Worm (Caenorhabditis elegans): ENCODE measurements around the gene plg-1.

plg-1 gene

DNA sequence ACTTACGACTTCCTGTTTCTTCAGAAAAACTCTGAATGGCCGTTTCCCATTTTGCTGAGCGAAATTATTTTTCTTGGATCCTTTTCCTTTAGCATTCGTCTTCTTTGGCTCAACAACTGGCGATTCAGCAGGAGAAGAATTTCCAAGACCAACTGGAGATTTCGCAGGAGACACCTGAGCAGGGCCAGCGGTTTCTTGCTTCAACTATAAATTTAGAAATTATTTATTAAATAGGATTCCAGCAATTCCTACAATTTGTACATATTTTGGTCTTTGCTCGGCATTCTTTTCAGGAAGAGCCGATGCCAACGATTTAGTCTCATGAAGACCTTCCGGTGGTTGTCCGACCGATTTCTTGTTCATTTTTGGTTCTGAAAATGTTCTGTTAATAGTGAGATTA, 2.6 kb upstream of the plg-1 start, which contains the start of gene F44E2.8:
TSS of gene F44E2.8 (minus strand) at position 371 of the 400 bp plus-strand sequence.
- TF ChIP-seq unc-62 (GFP tag; optimal IDR thresholded peaks at IDR 0.05), result no peak

DNA sequence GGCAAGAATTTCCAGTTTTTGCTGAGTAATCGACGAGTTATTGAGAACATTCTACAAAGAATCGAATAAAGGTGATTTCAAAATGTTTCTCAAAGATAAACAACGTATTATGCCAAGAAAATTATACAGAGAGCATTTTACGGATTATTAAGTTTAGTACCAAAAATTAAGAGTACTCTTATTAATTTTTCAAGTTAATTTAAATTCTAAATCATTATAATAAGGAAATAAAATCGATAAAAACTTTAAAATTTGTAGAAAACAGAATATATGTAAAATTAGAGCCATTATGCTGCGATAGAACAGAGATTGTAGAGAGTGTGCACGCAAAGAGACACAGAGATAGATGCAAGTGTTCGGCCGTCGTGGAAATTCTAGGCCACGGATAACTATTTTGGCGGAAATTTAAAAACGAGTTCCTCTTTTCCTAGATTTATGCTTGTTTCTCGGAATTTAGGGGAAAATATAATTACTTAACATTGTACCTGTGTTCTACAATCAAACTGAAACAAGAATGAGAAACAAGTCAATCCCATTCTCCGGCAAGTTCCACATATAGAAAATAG, 1.5 kb upstream of the plg-1 start, which contains the start of gene F44E2.9:
TSS of gene F44E2.9 (minus strand) at position 51 of the 566 bp plus-strand sequence.
- TF ChIP-seq unc-62 (GFP tag; optimal IDR thresholded peaks at IDR 0.05), result no peak

DNA sequence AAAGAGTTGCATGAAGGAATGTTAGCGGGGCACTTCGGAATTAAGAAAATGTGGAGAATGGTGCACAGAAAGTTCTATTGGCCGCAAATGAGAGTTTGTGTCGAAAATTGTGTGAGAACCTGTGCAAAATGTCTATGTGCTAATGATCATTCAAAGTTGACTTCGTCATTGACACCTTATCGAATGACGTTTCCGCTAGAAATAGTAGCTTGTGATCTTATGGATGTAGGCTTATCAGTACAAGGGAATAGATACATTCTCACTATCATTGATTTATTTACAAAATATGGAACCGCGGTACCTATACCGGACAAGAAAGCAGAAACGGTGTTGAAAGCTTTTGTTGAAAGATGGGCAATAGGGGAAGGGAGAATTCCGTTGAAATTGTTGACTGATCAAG, 6.4 kb downstream of the plg-1 start:
- TF ChIP-seq unc-62 (GFP tag; optimal IDR thresholded peaks at IDR 0.05), result no peak

DNA sequence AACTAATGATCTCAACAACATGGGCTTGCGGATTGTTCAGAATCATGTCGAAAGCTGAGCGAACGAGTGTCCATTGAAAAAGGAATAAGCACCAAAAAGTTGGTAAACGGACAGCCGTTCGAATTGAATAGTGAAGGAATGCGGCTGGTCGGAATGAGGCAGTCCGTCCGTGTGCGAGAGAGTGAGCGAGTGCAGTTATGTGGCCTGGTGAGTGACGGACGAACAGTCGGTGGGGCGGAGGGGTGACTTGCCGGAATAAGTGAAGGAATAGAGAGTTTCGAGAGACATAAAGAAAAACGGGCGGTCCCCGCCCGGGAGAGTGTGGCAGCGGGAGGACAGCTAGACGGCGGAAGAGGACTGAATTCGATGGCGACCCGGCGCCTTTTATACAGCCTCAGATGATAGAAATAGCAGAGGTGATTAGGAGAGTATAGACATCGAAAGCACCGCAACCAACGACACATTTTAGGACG, 13.3 kb downstream of the plg-1 start:
- TF ChIP-seq unc-62 (GFP tag; optimal IDR thresholded peaks at IDR 0.05), result no peak

DNA sequence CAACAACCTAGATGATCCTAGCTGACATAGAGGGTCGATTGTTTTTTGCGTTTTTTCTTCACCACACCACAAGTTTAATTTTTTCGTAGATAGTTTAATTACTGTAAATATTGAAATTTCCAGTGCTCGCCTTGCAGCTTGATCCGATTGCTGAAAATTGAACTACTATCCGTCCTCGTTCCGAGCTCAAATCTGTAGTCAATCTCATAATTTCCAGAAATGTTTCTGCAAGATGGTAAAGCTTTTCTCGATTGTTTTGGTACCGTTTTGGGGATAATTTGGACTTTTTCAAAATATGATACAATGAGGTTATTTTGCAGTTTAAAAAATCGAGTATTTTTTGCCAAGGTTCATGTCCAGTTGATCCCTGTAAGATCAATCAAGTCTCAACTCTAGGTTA, 14.0 kb downstream of the plg-1 start:
- TF ChIP-seq unc-62 (GFP tag; optimal IDR thresholded peaks at IDR 0.05), result no peak

DNA sequence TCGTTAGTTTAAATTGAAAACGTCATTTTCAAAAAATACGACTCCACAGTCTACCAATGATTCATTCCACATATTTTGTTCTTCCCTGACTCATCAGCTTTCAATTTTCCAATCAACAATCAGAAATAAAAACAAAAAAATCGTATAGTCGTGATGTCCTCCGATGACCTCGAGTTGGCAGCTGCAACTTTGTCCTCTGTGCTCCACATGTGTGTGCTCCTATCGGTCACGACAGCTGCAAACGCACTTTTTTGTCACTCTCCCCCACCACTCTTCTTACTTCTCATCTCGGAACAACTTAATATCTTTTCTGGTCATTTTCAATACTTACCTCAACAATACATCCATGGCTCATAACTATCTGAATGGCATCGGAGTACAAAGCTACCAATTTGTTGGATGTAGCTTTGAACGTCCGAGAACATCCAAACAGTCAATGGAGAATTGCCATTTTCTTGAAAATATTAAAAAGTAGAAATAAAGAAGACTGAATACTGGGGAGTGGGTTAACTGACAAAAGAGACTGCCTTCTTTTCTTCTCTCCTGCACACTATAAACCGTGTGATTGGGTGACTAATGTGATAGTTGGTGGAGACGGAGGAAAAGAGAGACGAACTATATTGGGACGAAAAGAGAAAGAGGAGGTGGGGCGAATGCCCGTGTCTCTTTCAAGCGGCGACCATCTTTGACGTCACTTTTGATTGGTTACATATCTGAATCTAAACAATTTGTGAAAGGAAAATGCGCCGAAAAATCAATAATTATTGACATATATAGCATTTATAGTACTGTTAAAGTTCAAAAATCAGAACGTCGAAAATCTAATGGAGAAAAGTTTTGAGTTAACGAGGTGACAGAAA, 15.2 kb downstream of the plg-1 start:
- TF ChIP-seq unc-62 (GFP tag; optimal IDR thresholded peaks at IDR 0.05), result no peak

DNA sequence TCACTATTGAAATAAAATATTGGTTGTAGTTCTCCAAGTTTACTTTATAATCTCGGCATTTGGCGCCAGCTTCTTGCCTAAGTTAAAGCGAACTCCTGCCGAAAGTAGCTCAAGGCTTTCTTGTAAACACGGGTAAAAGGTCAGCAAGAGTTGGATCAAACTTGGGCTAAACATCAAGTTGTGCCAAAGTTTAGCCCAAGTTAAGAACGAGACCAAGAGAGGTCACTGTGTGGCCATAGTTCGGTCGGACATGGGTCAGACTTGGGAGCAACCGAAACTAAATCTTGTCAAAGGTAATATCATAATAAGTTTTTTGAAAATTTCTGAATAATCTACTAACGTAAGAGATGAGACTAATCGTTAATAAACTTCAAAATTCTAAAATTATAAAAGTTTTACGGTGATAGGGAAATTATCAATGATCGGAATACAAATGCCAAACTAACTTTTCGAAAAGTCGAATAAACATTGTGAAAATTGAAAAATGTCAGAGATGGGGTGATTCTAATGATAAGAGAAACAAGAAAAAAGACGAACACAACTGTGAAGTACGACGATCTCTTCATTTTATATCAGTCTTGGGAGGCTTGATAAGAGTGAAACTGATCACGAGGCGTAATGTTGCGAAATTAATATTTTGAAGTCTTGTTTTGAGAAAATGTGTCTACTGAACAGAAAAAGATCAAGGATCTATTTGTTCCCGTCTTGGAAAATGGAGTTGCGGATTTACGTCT, 16.0 kb downstream of the plg-1 start:
- no peak for TF ChIP-seq unc-62 (GFP tag; optimal IDR thresholded peaks at IDR 0.05)

DNA sequence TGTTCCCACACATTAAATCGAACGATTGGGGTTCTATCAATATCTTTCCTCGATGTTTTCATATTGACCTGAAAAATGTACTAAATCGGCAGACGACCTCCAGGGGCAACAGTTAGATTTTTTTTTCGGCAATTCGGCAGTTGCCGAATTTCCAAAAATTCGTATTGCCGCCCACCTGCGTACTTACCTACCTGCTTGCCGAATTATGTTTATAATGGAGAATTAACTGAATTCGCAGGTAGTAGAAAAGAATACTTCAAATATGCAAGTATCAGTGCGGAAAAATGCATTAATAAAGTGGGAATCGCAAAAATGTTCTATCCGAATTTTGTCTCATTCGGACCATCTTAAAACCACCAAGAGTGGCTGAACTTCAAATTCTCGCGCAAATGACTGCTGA, 17.6 kb downstream of the plg-1 start:
- TF ChIP-seq unc-62 (GFP tag; optimal IDR thresholded peaks at IDR 0.05), result no peak

DNA sequence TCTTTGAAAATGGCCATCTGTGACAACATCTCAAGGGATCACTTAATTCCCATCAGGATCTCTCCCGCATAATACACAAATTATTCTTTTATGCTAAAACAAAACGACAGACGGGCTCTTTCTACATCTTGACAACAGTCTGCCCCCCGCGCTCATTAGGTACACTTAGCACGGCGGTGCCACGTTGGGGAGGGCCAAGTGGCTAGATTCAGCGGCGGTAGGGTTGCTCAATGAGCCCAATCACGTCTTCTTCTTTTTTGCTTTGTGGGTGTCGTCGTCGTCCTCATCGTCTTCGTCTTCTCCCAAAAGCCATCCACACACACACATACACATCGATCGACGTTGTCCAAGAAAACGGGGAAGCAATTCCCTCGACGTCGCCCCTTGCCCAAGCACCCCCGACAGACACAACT, 21.0 kb downstream of the plg-1 start:
- no peak for TF ChIP-seq unc-62 (GFP tag; optimal IDR thresholded peaks at IDR 0.05)

DNA sequence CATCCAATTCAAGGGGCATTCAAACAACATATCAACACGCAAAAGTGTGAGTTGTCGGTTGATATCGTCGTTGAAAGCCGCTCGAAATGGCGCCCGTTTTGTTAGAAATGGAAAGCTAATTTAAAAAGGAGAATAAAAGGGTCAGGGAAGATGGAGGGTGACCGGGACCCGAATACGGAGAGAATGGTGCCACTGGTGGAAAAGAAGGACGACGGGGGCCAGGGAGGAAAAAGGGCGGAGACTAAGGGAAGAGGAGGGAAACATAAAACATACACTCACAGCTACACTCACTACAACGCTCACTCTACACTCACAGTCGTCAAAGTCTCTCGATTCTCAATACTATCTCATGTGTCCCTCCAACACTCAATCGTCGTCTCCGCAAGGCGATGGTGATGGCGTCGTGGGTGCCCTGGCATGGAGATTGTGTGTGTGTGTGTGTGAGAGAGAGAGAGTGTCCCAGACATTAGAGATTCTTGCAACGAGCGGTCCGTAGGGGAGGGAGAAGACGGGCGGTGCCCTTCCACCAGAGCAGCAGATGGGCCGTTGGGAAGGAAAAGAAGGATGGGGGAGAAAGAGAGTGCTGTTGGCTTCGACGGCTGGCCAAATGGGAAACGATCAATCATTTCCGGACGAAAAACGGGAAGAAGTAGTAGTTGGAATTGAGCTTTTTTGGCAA, 22.1 kb downstream of the plg-1 start:
- TF ChIP-seq unc-62 (GFP tag; optimal IDR thresholded peaks at IDR 0.05), result no peak

DNA sequence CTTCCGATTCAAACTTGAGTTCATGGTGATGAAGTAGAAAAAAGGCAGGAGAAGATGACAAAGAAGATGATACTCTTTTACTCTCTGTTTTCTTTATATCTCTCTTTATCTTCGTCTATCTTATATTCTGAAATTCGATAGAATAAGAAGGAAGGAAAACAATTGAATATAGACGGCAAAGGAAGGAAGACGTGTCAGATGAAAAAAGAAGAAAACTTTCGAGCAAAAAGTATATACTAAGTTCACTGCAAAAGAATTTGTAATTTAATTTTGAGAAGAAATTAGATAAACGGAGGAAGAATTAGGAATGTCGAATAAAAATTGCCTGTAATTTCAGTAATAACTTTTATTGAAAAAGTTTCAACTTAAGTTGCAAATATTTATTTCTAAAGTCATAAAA, 24.9 kb downstream of the plg-1 start, which contains the start of gene K01F9.2:
TSS of gene K01F9.2 (minus strand) at position 127 of the 400 bp plus-strand sequence.
- TF ChIP-seq unc-62 (GFP tag; optimal IDR thresholded peaks at IDR 0.05), result no peak

DNA sequence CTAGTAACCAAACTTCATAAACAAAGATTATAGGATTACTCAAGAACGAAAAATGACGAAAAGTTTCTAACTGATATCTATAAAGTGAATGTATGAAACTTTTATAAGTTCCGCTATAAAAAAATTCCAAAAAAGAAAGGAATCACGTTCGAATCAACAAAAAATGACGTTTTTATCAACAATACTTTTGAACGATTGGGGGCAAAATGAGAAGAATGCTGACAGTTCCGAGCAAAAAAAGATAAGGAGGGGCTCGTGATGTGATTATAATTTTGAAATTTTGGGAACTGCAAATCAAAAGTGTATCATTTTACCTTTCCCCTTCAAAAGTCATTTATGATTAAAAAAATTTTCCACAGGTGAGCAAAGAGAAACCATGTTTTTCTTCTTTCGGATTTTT, 26.9 kb downstream of the plg-1 start:
- TF ChIP-seq unc-62 (GFP tag; optimal IDR thresholded peaks at IDR 0.05), result no peak

DNA sequence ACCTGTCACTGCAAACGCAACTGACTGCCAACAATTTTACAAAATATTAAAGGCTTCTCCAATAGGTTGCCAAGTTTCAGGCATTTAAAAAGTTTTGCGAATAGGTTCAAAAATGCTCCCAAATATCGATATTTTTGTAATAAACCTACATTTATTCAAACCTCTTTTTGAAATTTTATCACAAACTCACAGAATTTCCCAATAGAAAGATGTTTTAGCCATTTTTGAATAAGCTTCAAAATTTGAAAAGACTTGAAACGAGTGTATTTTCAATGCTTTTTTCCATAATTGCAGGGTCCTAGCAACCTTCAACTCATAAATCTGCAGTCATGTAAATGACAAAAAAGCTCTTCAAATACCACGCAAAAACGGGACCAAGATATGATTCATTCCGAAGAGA, 30.3 kb downstream of the plg-1 start:
- no peak for TF ChIP-seq unc-62 (GFP tag; optimal IDR thresholded peaks at IDR 0.05)

DNA sequence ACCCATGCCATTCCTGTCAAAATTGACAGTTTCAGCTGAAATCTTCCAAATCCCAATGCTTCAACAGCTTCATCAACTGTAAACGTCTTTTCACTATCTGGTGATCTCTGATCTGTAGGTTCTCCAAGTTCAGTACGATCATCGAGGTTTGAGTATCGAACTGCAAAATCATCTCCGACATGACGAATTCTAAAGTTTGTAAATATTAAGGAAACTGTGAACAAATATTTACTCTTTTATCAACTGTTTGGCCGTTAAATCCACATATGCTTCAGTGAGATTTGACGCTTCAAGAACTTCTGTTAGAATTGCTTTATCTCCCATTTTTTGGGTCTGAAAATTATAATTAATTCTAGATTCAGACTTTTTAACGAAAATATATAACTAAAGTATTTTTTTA, 33.1 kb downstream of the plg-1 start, which contains the start of gene svop-1:
TSS of gene svop-1 (minus strand) at position 339 of the 400 bp plus-strand sequence.
- TF ChIP-seq unc-62 (GFP tag; optimal IDR thresholded peaks at IDR 0.05), result no peak

DNA sequence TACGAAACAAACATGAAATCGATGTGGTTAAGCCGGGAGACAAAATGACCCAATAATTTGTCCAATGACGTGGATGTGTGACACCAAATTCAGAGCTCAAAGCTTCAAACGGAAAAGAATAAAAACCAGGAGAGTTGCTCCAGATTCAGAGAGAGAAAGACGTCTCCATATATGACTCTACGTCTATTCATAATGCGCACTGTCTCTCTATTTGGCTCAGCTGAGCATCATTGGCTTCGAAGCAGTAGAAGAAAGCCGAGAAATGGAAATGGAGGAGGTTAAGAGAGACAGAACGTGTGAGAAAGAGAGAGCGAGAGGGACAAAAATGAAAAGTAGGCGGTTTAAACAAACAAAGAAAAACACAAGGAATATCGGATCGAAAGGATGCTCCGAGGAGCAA, 34.2 kb downstream of the plg-1 start:
- TF ChIP-seq unc-62 (GFP tag; optimal IDR thresholded peaks at IDR 0.05), result no peak

Measured in whole organism, dauer.